Worm (Caenorhabditis elegans) whole organism, late embryonic: ENCODE results near the gene inpp-1.

Experiments
- T23F11.4 ChIP-seq: fragments of 200-800 bp; sonication (Bioruptor generic); optimal IDR thresholded peaks from 2 replicates; lab custom pipeline; 2018; ENCODE audit warnings: mild to moderate bottlenecking, missing genetic modification characterization, missing compliant biosample characterization
- ceh-48 ChIP-seq: sonication (generic microtip); optimal IDR thresholded peaks from 2 replicates; lab custom pipeline; 2016; ENCODE audit warnings: missing genetic modification characterization, inconsistent platforms, missing compliant biosample characterization
- ceh-6 ChIP-seq: fragments of 200-800 bp; sonication (Bioruptor generic); optimal IDR thresholded peaks from 2 replicates; lab custom pipeline; 2018; ENCODE audit warnings: mild to moderate bottlenecking, missing genetic modification characterization, missing compliant biosample characterization
- elt-2 ChIP-seq: sonication (generic microtip); optimal IDR thresholded peaks from 2 replicates; lab custom pipeline; 2016; ENCODE audit warnings: missing genetic modification reagents, missing genetic modification characterization, missing compliant biosample characterization
- ets-4 ChIP-seq: sonication (generic microtip); optimal IDR thresholded peaks from 2 replicates; lab custom pipeline; 2016; ENCODE audit warnings: missing genetic modification characterization, missing compliant biosample characterization
- hlh-30 ChIP-seq: sonication (generic microtip); optimal IDR thresholded peaks from 2 replicates; lab custom pipeline; 2017; ENCODE audit warnings: antibody characterized with exemption, missing genetic modification characterization, missing compliant biosample characterization; ENCODE audit not compliant: insufficient read depth
- tbx-2 ChIP-seq: sonication (generic microtip); optimal IDR thresholded peaks from 2 replicates; lab custom pipeline; 2016; ENCODE audit warnings: missing genetic modification characterization, missing compliant biosample characterization

DNA sequence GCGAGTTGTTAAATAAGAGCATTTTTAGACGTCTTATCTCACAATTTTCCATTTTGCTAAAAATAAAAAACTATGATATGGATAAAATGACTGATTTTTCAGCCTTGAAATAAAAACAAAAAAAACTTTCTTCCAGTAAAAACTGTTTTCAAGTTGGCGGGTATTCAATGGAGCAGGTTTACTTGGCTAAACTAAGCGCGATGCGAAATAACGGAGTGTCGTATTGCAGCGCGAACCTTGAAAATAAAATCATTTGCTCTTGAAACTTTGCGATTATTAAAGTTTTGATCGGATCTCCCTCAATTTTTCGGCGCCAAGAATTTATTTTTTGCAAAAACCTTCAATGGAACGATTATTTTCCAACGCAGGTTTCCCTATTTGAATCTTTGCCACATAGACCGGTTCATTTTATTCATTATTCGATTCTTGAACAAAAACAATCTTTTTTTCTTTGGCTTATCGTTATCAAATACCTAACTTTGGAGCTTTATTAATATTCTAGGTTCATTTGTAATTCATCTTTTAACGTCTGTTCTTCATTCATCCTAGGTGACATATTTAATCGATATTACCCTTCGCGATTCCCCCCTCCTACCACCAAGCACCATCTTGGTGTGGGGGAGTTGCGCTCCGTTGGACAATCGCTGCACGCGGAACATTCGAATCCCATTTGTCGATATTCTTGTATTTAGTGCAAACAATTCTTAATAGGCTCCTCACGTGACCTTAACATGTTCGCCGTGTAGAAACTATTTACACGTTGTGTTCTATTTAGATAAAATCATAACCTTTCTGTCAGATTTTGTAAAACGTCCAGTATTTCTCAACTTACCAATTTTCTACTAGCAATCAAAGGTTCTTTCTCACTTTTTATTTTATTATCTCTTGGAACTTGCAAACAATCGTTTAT lies 38.9 kb downstream of the inpp-1 start, which contains the start of the genes orc-5 and cyb-1:
- TF ChIP-seq ceh-48 (tag; lab: Kevin White, UChicago) (peak; percentile 66), hlh-30 (tag; lab: Kevin White, UChicago) (peak; percentile 62), ets-4 (no peak), tbx-2 (tag; lab: Kevin White, UChicago) (no peak), elt-2 (tag; lab: Kevin White, UChicago) (no peak), ceh-6 (GFP tag; lab: Kevin White, UChicago) (no peak), T23F11.4 (GFP tag; lab: Kevin White, UChicago) (no peak)
